Worm (Caenorhabditis elegans): ENCODE data around the gene C25H3.1.

C25H3.1 gene

ce11 chrII:5665029-5665428 lies 33.8 kb upstream of the C25H3.1 start, which contains the start of gene C25H3.15:
Gene C25H3.15 (plus strand): TSS chrII:5665329.
- no peak for TF ChIP-seq fkh-8 (tag; optimal IDR thresholded peaks at IDR 0.05)
- no peak for TF ChIP-seq tlp-1 (tag; optimal IDR thresholded peaks at IDR 0.05)
- TF ChIP-seq mab-9 (GFP tag; IDR thresholded peaks at IDR 0.05): no peak
- no peak for TF ChIP-seq ets-5 (GFP tag; IDR thresholded peaks at IDR 0.05)
- TF ChIP-seq Y116A8C.19 (tag; optimal IDR thresholded peaks at IDR 0.05; ENCODE audit: borderline replicate concordance): no peak
- no peak for TF ChIP-seq nhr-11 (tag; optimal IDR thresholded peaks at IDR 0.05)
- no peak for TF ChIP-seq mep-1 (tag; optimal IDR thresholded peaks at IDR 0.05)
- TF ChIP-seq nhr-19 (GFP tag; conservative IDR thresholded peaks at IDR 0.05): no peak

ce11 chrII:5665991-5666390 lies 32.9 kb upstream of the C25H3.1 start, which contains the start of gene C25H3.16:
Gene C25H3.16 (plus strand): TSS chrII:5666291.
- no peak for TF ChIP-seq fkh-4 (tag; optimal IDR thresholded peaks at IDR 0.05; ENCODE audit: borderline replicate concordance)
- no peak for TF ChIP-seq elt-2 (tag; optimal IDR thresholded peaks at IDR 0.05)
- TF ChIP-seq nhr-28 (tag; optimal IDR thresholded peaks at IDR 0.05): no peak
- no peak for TF ChIP-seq snpc-4 (tag; optimal IDR thresholded peaks at IDR 0.05)
- TF ChIP-seq ama-1 (optimal IDR thresholded peaks at IDR 0.05): no peak
- no peak for TF ChIP-seq mab-9 (GFP tag; IDR thresholded peaks at IDR 0.05)
- TF ChIP-seq ces-1 (GFP tag; optimal IDR thresholded peaks at IDR 0.05): no peak
- TF ChIP-seq alr-1 (tag; optimal IDR thresholded peaks at IDR 0.05; ENCODE audit: borderline replicate concordance): no peak
- no peak for TF ChIP-seq ztf-4 (tag; optimal IDR thresholded peaks at IDR 0.05)
- TF ChIP-seq F16B12.6 (tag; optimal IDR thresholded peaks at IDR 0.05): no peak

- TF ChIP-seq C16A3.4 (tag; optimal IDR thresholded peaks at IDR 0.05) (no peak), lir-3 (tag; optimal IDR thresholded peaks at IDR 0.05; ENCODE audit: poor library complexity) (no peak), lin-14 (GFP tag; optimal IDR thresholded peaks at IDR 0.05) (no peak), nhr-76 (tag; optimal IDR thresholded peaks at IDR 0.05) (no peak), zip-4 (GFP tag; optimal IDR thresholded peaks at IDR 0.05) (no peak), blmp-1 (tag; optimal IDR thresholded peaks at IDR 0.05) (no peak), elt-3 (tag; optimal IDR thresholded peaks at IDR 0.05) (no peak), nhr-19 (GFP tag; conservative IDR thresholded peaks at IDR 0.05) (no peak), efl-1 (optimal IDR thresholded peaks at IDR 0.05) (no peak), efl-1 (GFP tag; optimal IDR thresholded peaks at IDR 0.05 in 1 of 2) (no peak), hlh-4 (tag; optimal IDR thresholded peaks at IDR 0.05) (no peak), pag-3 (tag; optimal IDR thresholded peaks at IDR 0.05; ENCODE audit: borderline replicate concordance, insufficient read depth) (no peak), ceh-63 (GFP tag; optimal IDR thresholded peaks at IDR 0.05) (no peak), C34B4.2 (tag; optimal IDR thresholded peaks at IDR 0.05) (no peak), unc-98 (GFP tag; IDR thresholded peaks at IDR 0.05) (no peak), lin-35 (GFP tag; optimal IDR thresholded peaks at IDR 0.05) (no peak), lsy-2 (tag; optimal IDR thresholded peaks at IDR 0.05) (no peak), mdl-1 (tag; optimal IDR thresholded peaks at IDR 0.05) (no peak), C04F5.9 (tag; optimal IDR thresholded peaks at IDR 0.05) (no peak), unc-130 (tag; optimal IDR thresholded peaks at IDR 0.05) (no peak), egl-13 (tag; optimal IDR thresholded peaks at IDR 0.05) (no peak)
These were observed 31.3 kb upstream of the C25H3.1 start for ce11 chrII:5667540-5667939.

- no peak for TF ChIP-seq unc-86 (tag; optimal IDR thresholded peaks at IDR 0.05)
- TF ChIP-seq tbx-2 (tag; optimal IDR thresholded peaks at IDR 0.05): no peak
- TF ChIP-seq lir-3 (tag; optimal IDR thresholded peaks at IDR 0.05; ENCODE audit: poor library complexity): no peak
- no peak for TF ChIP-seq lin-39 (tag; optimal IDR thresholded peaks at IDR 0.05)
- no peak for TF ChIP-seq ama-1 (optimal IDR thresholded peaks at IDR 0.05)
- TF ChIP-seq lin-15B (tag; optimal IDR thresholded peaks at IDR 0.05): no peak
- TF ChIP-seq nhr-77 (tag; optimal IDR thresholded peaks at IDR 0.05): no peak
- TF ChIP-seq grh-1 (GFP tag; IDR thresholded peaks at IDR 0.05): no peak
- TF ChIP-seq ces-1 (GFP tag; optimal IDR thresholded peaks at IDR 0.05): no peak
- no peak for TF ChIP-seq swsn-7 (tag; optimal IDR thresholded peaks at IDR 0.05)
These were observed 30.0 kb upstream of the C25H3.1 start, which contains the start of gene C25H3.7 for ce11 chrII:5668830-5669229. Gene C25H3.7 (minus strand): TSS chrII:5668930.
